Fruit fly (Drosophila melanogaster): ENCODE data around the gene Afti.

Afti gene

DNA sequence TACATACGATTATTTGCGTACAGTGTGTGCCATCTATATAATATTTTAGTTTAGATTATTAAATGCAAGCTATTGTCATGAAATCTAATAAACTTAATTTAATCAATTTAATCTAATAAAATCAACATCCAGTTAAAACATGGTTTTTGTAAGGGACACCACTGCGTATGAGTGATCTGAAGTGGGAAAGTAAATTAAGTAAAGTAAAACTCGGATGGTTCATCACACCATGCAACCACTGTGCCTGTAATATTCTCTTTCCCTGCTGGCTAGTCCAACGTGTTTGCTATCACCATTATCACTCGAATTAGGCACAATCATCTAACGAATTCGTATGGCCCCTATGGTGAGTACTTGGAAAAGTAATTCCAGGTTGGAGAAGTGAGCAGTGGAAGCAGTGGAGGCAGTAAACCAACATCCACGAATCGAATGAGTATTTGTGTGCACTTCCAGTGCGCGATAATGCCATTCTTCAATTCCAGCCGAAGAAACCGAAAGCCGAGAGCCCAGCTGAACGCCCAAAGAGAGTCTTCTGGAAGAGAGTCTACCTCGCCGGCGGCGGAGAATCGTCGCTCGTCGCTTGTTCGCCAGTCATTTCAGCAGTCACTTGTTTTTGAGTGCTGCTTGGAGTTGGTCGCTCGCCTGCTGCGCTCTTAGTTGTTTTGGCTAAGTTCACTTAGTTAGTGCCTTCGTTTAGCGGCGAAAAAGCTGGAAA, 37.7 kb downstream of the Afti start, which contains the start of gene red (continued):
- TF ChIP-seq CkIIα-i1 (GFP tag; IDR thresholded peaks at IDR 0.05), result no peak
- peak; percentile 30; the same call in 1 of the 3 replicates for TF ChIP-seq B-H1 (GFP tag; IDR thresholded peaks at IDR 0.05)
- no peak for TF ChIP-seq vnd (GFP tag; IDR thresholded peaks at IDR 0.05; ENCODE audit: partially characterized antibody)
- no peak for TF ChIP-seq zen (tag; optimal IDR thresholded peaks at IDR 0.05)
- TF ChIP-seq Rx (GFP tag; IDR thresholded peaks at IDR 0.05), result 0 out of 2 replicates have a peak, but pooled peaks have one; percentile 30
- TF ChIP-seq Stat92E (GFP tag; optimal IDR thresholded peaks at IDR 0.05), result peak in 1 of 3 experiments; percentile 9
- TF ChIP-seq CG10267 (tag; optimal IDR thresholded peaks at IDR 0.05), result peak; percentile 49
- peak; percentile 67 for TF ChIP-seq phol (tag; optimal IDR thresholded peaks at IDR 0.05)
- no peak for TF ChIP-seq Dp (GFP tag; optimal IDR thresholded peaks at IDR 0.05)
- no peak for TF ChIP-seq CG16813 (GFP tag; IDR thresholded peaks at IDR 0.05; ENCODE audit: partially characterized antibody)
- no peak for TF ChIP-seq en (GFP tag; optimal IDR thresholded peaks at IDR 0.05)
- TF ChIP-seq Trl (optimal IDR thresholded peaks at IDR 0.05), result peak; percentile 70 to 87
- no peak for TF ChIP-seq Trl (GFP tag; optimal IDR thresholded peaks at IDR 0.05)
- TF ChIP-seq Xbp1 (GFP tag; optimal IDR thresholded peaks at IDR 0.05), result peak; percentile 66
- TF ChIP-seq Nf-YB (GFP tag; optimal IDR thresholded peaks at IDR 0.05), result peak; percentile 50
- TF ChIP-seq stwl (tag; optimal IDR thresholded peaks at IDR 0.05), result no peak
- TF ChIP-seq CG1529 (GFP tag; optimal IDR thresholded peaks at IDR 0.05), result peak; percentile 63
- peak; percentile 70 for TF ChIP-seq CG9727 (GFP tag; optimal IDR thresholded peaks at IDR 0.05)
- TF ChIP-seq prd (optimal IDR thresholded peaks at IDR 0.05), result no peak
- TF ChIP-seq prd (GFP tag; IDR thresholded peaks at IDR 0.05), result peak; percentile 72
- no peak for TF ChIP-seq Kr (GFP tag; optimal IDR thresholded peaks at IDR 0.05)
- peak; percentile 81 for TF ChIP-seq CG17361 (GFP tag; IDR thresholded peaks at IDR 0.05)
- peak; percentile 13 for TF ChIP-seq CG7987 (GFP tag; optimal IDR thresholded peaks at IDR 0.05)
- TF ChIP-seq CTCF (GFP tag; optimal IDR thresholded peaks at IDR 0.05), result peak; percentile 28
- no peak for TF ChIP-seq CG33557 (GFP tag; optimal IDR thresholded peaks at IDR 0.05)
- TF ChIP-seq knrl (GFP tag; IDR thresholded peaks at IDR 0.05; ENCODE audit: partially characterized antibody), result no peak
- peak; percentile 74 for TF ChIP-seq CG10209 (GFP tag; optimal IDR thresholded peaks at IDR 0.05)
- TF ChIP-seq BEAF-32 (GFP tag; optimal IDR thresholded peaks at IDR 0.05), result no peak
- TF ChIP-seq gem (tag; optimal IDR thresholded peaks at IDR 0.05), result peak; percentile 85
- peak; percentile 80 for TF ChIP-seq CG6813 (GFP tag; optimal IDR thresholded peaks at IDR 0.05)
- TF ChIP-seq dpn (GFP tag; optimal IDR thresholded peaks at IDR 0.05), result peak; percentile 49 to 66
- TF ChIP-seq CG11085 (GFP tag; IDR thresholded peaks at IDR 0.05), result 0 out of 2 replicates have a peak, but pooled peaks have one; percentile 38
- peak; percentile 85 for TF ChIP-seq Fer1 (GFP tag; optimal IDR thresholded peaks at IDR 0.05)
- no peak for TF ChIP-seq CG2129 (GFP tag; IDR thresholded peaks at IDR 0.05; ENCODE audit: partially characterized antibody)
- TF ChIP-seq Hmx (GFP tag; optimal IDR thresholded peaks at IDR 0.05), result no peak
- peak; percentile 52 for TF ChIP-seq CG10147 (GFP tag; optimal IDR thresholded peaks at IDR 0.05)
- peak; percentile 17 for TF ChIP-seq ERR (GFP tag; optimal IDR thresholded peaks at IDR 0.05)
- TF ChIP-seq Atf3 (GFP tag; optimal IDR thresholded peaks at IDR 0.05), result no peak
- TF ChIP-seq Hr51 (GFP tag; optimal IDR thresholded peaks at IDR 0.05), result peak; percentile 47 to 84
- TF ChIP-seq CG18599 (GFP tag; optimal IDR thresholded peaks at IDR 0.05), result peak; percentile 90
- TF ChIP-seq Vsx1 (GFP tag; optimal IDR thresholded peaks at IDR 0.05), result peak; percentile 32
- peak; percentile 41 for TF ChIP-seq oc (tag; optimal IDR thresholded peaks at IDR 0.05)
- peak; percentile 47 for TF ChIP-seq jumu (GFP tag; optimal IDR thresholded peaks at IDR 0.05)
- no peak for TF ChIP-seq dimm (GFP tag; IDR thresholded peaks at IDR 0.05)
- TF ChIP-seq CrebB (tag; optimal IDR thresholded peaks at IDR 0.05), result peak; percentile 27
- no peak for TF ChIP-seq Lpt (GFP tag; optimal IDR thresholded peaks at IDR 0.05)
- peak; percentile 25; the same call in 1 of the 2 replicates for TF ChIP-seq wor (GFP tag; IDR thresholded peaks at IDR 0.05)
- TF ChIP-seq CG3065 (GFP tag; optimal IDR thresholded peaks at IDR 0.05), result no peak
- no peak for TF ChIP-seq pnt (GFP tag; optimal IDR thresholded peaks at IDR 0.05)

All from whole organism, embryonic.